Worm (Caenorhabditis elegans): Measurements from ENCODE around the gene trpp-9.

DNA sequence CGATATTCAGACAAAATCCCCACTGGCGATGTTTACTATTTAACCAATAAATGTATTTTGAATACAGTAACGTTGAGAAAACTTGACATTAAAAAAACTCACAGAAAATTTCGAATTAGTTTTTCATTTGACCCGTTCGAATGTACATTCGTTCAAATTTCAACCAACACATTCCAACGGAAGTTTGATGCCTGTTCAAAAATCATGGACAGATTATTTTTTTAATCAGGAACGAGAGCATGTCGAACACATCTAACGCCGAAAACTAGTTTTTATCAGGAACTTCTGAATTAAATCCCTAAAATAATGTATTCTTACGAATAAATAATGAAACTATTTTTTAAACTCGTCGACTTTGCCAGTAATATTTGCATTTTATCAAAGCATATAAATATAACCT lies 22.0 kb upstream of the trpp-9 start:
- TF ChIP-seq dao-5 (tag; optimal IDR thresholded peaks at IDR 0.05) (no peak), W03F9.2 (tag; optimal IDR thresholded peaks at IDR 0.05) (no peak)
